Fruit fly (Drosophila melanogaster) whole organism, embryonic: ENCODE measurements around the gene pkaap.

Experiments used
- Abd-B ChIP-seq: fragments of 200-800 bp; sonication (Bioruptor generic); optimal IDR thresholded peaks from 2 replicates; lab custom pipeline; 2018; ENCODE audit warnings: missing biosample characterization, mild to moderate bottlenecking, missing genetic modification characterization, moderate library complexity
- Antp ChIP-seq: fragments of 200-800 bp; sonication (Bioruptor generic); optimal IDR thresholded peaks from 3 replicates; lab custom pipeline; 2016; ENCODE audit warnings: missing biosample characterization, missing genetic modification characterization
- Asciz ChIP-seq: fragments of 200-800 bp; sonication (Bioruptor generic); optimal IDR thresholded peaks from 2 replicates; lab custom pipeline; 2017; ENCODE audit warnings: missing biosample characterization, mild to moderate bottlenecking, missing genetic modification characterization, missing genetic modification reagents
- CG10462 ChIP-seq: fragments of 200-800 bp; sonication (Bioruptor generic); optimal IDR thresholded peaks from 2 replicates; lab custom pipeline; 2016; ENCODE audit warnings: missing biosample characterization, missing genetic modification characterization
- CG10565 ChIP-seq: fragments of 200-800 bp; sonication (Bioruptor generic); optimal IDR thresholded peaks from 3 replicates; lab custom pipeline; 2016; ENCODE audit warnings: missing biosample characterization, mild to moderate bottlenecking, missing genetic modification characterization
- CG10959 ChIP-seq: fragments of 200-800 bp; sonication (Bioruptor generic); IDR thresholded peaks from 2 replicates; pipeline ENCODE4 v1.3.6; 2022; ENCODE audit warnings: missing biosample characterization, missing genetic modification characterization
- CG12744 ChIP-seq: fragments of 200-800 bp; sonication (Bioruptor generic); optimal IDR thresholded peaks from 2 replicates; lab custom pipeline; 2016; ENCODE audit warnings: missing biosample characterization, missing genetic modification characterization
- CG13123 ChIP-seq: fragments of 200-800 bp; sonication (Bioruptor generic); optimal IDR thresholded peaks from 2 replicates; lab custom pipeline; 2016; ENCODE audit warnings: missing biosample characterization, missing genetic modification characterization
- CG15601 ChIP-seq: fragments of 200-800 bp; sonication (Bioruptor generic); optimal IDR thresholded peaks from 3 replicates; lab custom pipeline; 2019; ENCODE audit warnings: missing biosample characterization, mild to moderate bottlenecking, missing genetic modification characterization, moderate library complexity
- CG18599 ChIP-seq: fragments of 200-800 bp; sonication (Bioruptor generic); optimal IDR thresholded peaks from 3 replicates; lab custom pipeline; 2017; ENCODE audit warnings: missing biosample characterization, missing genetic modification characterization, mild to moderate bottlenecking, moderate library complexity, missing genetic modification reagents
- CG2875 ChIP-seq: fragments of 200-800 bp; sonication (Bioruptor generic); optimal IDR thresholded peaks from 2 replicates; lab custom pipeline; 2017; ENCODE audit warnings: missing biosample characterization, mild to moderate bottlenecking, missing genetic modification characterization, missing genetic modification reagents
- CG32767 ChIP-seq: fragments of 200-800 bp; sonication (Bioruptor generic); IDR thresholded peaks from 2 replicates; pipeline ENCODE4 v1.3.6; 2022; ENCODE audit warnings: missing biosample characterization, missing genetic modification characterization
- CG33557 ChIP-seq: fragments of 200-800 bp; sonication (Bioruptor generic); optimal IDR thresholded peaks from 2 replicates; lab custom pipeline; 2019; ENCODE audit warnings: missing biosample characterization, mild to moderate bottlenecking, missing genetic modification characterization, moderate library complexity
- CG4328 ChIP-seq: fragments of 200-800 bp; sonication (Bioruptor generic); optimal IDR thresholded peaks from 3 replicates; lab custom pipeline; 2017; ENCODE audit warnings: missing biosample characterization, missing genetic modification reagents, missing genetic modification characterization
- CG43689 ChIP-seq: fragments of 200-800 bp; sonication (Bioruptor generic); IDR thresholded peaks from 2 replicates; pipeline ENCODE4 v1.3.6; 2022; ENCODE audit warnings: missing biosample characterization, missing genetic modification characterization
- CG7271 ChIP-seq: fragments of 200-800 bp; sonication (Bioruptor generic); optimal IDR thresholded peaks from 2 replicates; lab custom pipeline; 2018; ENCODE audit warnings: missing biosample characterization, mild to moderate bottlenecking, missing genetic modification characterization, moderate library complexity
- CG8765 ChIP-seq: fragments of 200-800 bp; sonication (Bioruptor generic); IDR thresholded peaks from 2 replicates; pipeline ENCODE4 v1.3.6; 2022; ENCODE audit warnings: missing biosample characterization, missing genetic modification characterization
- CG9932 ChIP-seq: fragments of 200-800 bp; sonication (Bioruptor generic); IDR thresholded peaks from 2 replicates; pipeline ENCODE4 v1.3.6; 2022; ENCODE audit warnings: missing biosample characterization, missing genetic modification characterization
- Chrac-16 ChIP-seq: fragments of 200-800 bp; sonication (Bioruptor generic); optimal IDR thresholded peaks from 3 replicates; lab custom pipeline; 2016; ENCODE audit warnings: missing biosample characterization, missing genetic modification characterization
- CkIIα-i1 ChIP-seq: fragments of 200-800 bp; sonication (Bioruptor generic); IDR thresholded peaks from 2 replicates; pipeline ENCODE4 v1.3.6; 2022; ENCODE audit warnings: missing biosample characterization, missing genetic modification characterization
- Dp ChIP-seq: fragments of 200-800 bp; sonication (Bioruptor generic); optimal IDR thresholded peaks from 2 replicates; lab custom pipeline; 2018; ENCODE audit warnings: missing biosample characterization, mild to moderate bottlenecking, missing genetic modification characterization, moderate library complexity
- E2f1 ChIP-seq: fragments of 200-800 bp; sonication (Bioruptor generic); IDR thresholded peaks from 2 replicates; pipeline ENCODE4 v1.3.6; 2022; ENCODE audit warnings: missing biosample characterization, missing genetic modification characterization
- Ets97D ChIP-seq: fragments of 200-800 bp; sonication (Bioruptor generic); optimal IDR thresholded peaks from 3 replicates; lab custom pipeline; 2016; ENCODE audit warnings: missing biosample characterization, missing genetic modification characterization
- H15 ChIP-seq: fragments of 200-800 bp; sonication (Bioruptor generic); IDR thresholded peaks from 3 replicates; pipeline ENCODE4 v1.3.6; 2022; ENCODE audit warnings: missing biosample characterization, missing genetic modification characterization
- MBD-R2 ChIP-seq: fragments of 200-800 bp; sonication (Bioruptor generic); IDR thresholded peaks from 2 replicates; pipeline ENCODE4 v1.3.6; 2022; ENCODE audit warnings: missing biosample characterization, missing genetic modification characterization
- NC2α ChIP-seq: fragments of 200-800 bp; sonication (Bioruptor generic); optimal IDR thresholded peaks from 2 replicates; lab custom pipeline; 2016; ENCODE audit warnings: missing biosample characterization, missing genetic modification characterization
- Neu2 ChIP-seq: fragments of 200-800 bp; sonication (Bioruptor generic); optimal IDR thresholded peaks from 3 replicates; lab custom pipeline; 2016; ENCODE audit warnings: missing biosample characterization, missing genetic modification characterization, borderline replicate concordance
- Nf-YA ChIP-seq: fragments of 200-800 bp; sonication (Bioruptor generic); IDR thresholded peaks from 2 replicates; pipeline ENCODE4 v1.3.6; 2022; ENCODE audit warnings: missing biosample characterization, missing genetic modification characterization
- Nf-YB ChIP-seq: fragments of 200-800 bp; sonication (Bioruptor generic); optimal IDR thresholded peaks from 3 replicates; lab custom pipeline; 2019; ENCODE audit warnings: missing biosample characterization, mild to moderate bottlenecking, missing genetic modification characterization, moderate library complexity
- Oaz ChIP-seq: fragments of 200-800 bp; sonication (Bioruptor generic); IDR thresholded peaks from 2 replicates; pipeline ENCODE4 v1.3.6; 2022; ENCODE audit warnings: missing biosample characterization, missing genetic modification characterization
- Opbp ChIP-seq: fragments of 200-800 bp; sonication (Bioruptor generic); IDR thresholded peaks from 3 replicates; pipeline ENCODE4 v1.3.6; 2022; ENCODE audit warnings: missing biosample characterization, missing genetic modification characterization; ENCODE audit not compliant: partially characterized antibody
- Sin3A ChIP-seq: fragments of >200 bp; optimal IDR thresholded peaks from 2 replicates; lab custom pipeline; 2018
- Sox102F ChIP-seq: fragments of 200-800 bp; sonication (Bioruptor generic); optimal IDR thresholded peaks from 2 replicates; lab custom pipeline; 2018; ENCODE audit warnings: missing biosample characterization, mild to moderate bottlenecking, missing genetic modification characterization, moderate library complexity
- Vsx1 ChIP-seq: fragments of 200-800 bp; sonication (Bioruptor generic); optimal IDR thresholded peaks from 2 replicates; lab custom pipeline; 2017; ENCODE audit warnings: missing biosample characterization, mild to moderate bottlenecking, missing genetic modification characterization, missing genetic modification reagents
- Xbp1 ChIP-seq: fragments of 200-800 bp; sonication (Bioruptor generic); optimal IDR thresholded peaks from 3 replicates; lab custom pipeline; 2016; ENCODE audit warnings: missing biosample characterization, mild to moderate bottlenecking, missing genetic modification characterization
- ash1 ChIP-seq: fragments of 200-800 bp; sonication (Bioruptor generic); optimal IDR thresholded peaks from 2 replicates; lab custom pipeline; 2018; ENCODE audit warnings: missing biosample characterization, mild to moderate bottlenecking, missing genetic modification characterization
- croc ChIP-seq: fragments of 200-800 bp; sonication (Bioruptor generic); conservative IDR thresholded peaks from 3 replicates; pipeline ENCODE4 v1.3.6; 2022; ENCODE audit warnings: missing biosample characterization, missing genetic modification characterization
- dimm ChIP-seq: fragments of 200-800 bp; sonication (Bioruptor generic); IDR thresholded peaks from 2 replicates; pipeline ENCODE4 v1.3.6; 2022; ENCODE audit warnings: missing biosample characterization, missing genetic modification characterization
- en ChIP-seq: fragments of 200-800 bp; sonication (Bioruptor generic); optimal IDR thresholded peaks from 2 replicates; lab custom pipeline; 2016; ENCODE audit warnings: missing biosample characterization, missing genetic modification characterization
- ewg ChIP-seq: fragments of 200-800 bp; sonication (Bioruptor generic); optimal IDR thresholded peaks from 3 replicates; lab custom pipeline; 2017; ENCODE audit warnings: mild to moderate bottlenecking, missing biosample characterization, missing genetic modification reagents, missing genetic modification characterization
- gsb ChIP-seq: fragments of 200-800 bp; sonication (Bioruptor generic); IDR thresholded peaks from 2 replicates; pipeline ENCODE4 v1.3.6; 2022; ENCODE audit warnings: missing biosample characterization, missing genetic modification characterization
- gsb-n ChIP-seq: fragments of 200-800 bp; sonication (Bioruptor generic); optimal IDR thresholded peaks from 3 replicates; lab custom pipeline; 2018; ENCODE audit warnings: missing biosample characterization, mild to moderate bottlenecking, missing genetic modification characterization
- nerfin-2 ChIP-seq: fragments of 200-800 bp; sonication (Bioruptor generic); IDR thresholded peaks from 2 replicates; pipeline ENCODE4 v1.3.6; 2022; ENCODE audit warnings: missing biosample characterization, missing genetic modification characterization; ENCODE audit not compliant: partially characterized antibody
- peb ChIP-seq: fragments of 200-800 bp; sonication (Bioruptor generic); IDR thresholded peaks from 2 replicates; pipeline ENCODE4 v1.3.6; 2022; ENCODE audit warnings: missing biosample characterization, missing genetic modification characterization
- repo ChIP-seq: fragments of 200-800 bp; sonication (Bioruptor generic); optimal IDR thresholded peaks from 2 replicates; lab custom pipeline; 2016; ENCODE audit warnings: missing biosample characterization, missing genetic modification characterization
- sd ChIP-seq: fragments of 200-800 bp; sonication (Bioruptor generic); optimal IDR thresholded peaks from 3 replicates; lab custom pipeline; 2018; ENCODE audit warnings: missing biosample characterization, mild to moderate bottlenecking, missing genetic modification characterization, moderate library complexity
- tgo ChIP-seq: fragments of 200-800 bp; sonication (Bioruptor generic); IDR thresholded peaks from 3 replicates; pipeline ENCODE4 v1.3.6; 2022; ENCODE audit warnings: missing biosample characterization, missing genetic modification characterization
- tll ChIP-seq, 2 experiments: fragments of 200-800 bp in 1 of 2; fragments of >200 bp in 1 of 2; sonication (Bioruptor generic) in 1 of 2; optimal IDR thresholded peaks; 2 replicates each; lab custom pipeline; 2017 to 2019; ENCODE audit warnings: missing biosample characterization in 2 of 2, missing genetic modification characterization in 2 of 2, mild to moderate bottlenecking in 1 of 2, moderate library complexity in 1 of 2

Gene pkaap

DNA sequence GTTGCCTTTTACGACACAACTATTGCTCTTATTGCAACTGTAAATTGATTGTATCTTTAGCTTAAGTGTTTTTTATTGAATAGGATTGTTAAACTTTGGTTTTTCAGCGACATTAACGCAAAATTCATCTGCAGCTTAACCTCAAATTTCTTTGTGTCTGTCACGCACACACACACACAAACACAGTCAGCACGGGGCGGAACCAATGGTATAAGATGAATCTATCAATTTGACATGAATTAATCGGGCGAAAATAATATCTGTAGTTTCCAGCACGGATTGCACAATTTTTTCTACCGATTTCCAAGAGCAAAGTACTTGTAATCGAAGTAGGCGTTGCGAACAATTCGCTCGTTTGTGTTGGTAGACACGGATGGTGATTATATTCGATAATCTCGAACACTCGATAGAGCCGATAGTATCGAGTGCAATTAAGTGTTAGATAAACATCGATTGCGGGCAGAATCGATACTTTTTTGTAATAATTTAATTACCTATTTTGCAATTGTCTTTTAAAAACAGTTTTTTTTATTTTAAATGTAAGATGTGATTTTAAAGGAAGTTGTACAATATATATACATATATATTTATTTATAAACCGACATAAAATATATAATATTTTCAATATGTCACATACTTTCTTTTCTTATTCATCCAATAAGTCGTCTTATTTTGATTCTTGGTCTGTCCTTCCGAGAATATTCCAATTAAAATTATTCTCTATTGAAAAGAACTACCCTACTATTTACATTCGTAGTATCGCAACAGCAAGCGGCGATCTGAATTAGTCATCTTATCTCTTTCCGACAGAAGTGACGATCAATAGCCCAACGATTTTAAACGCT, 30.6 kb upstream of the pkaap start, which contains the start of the genes PRL-1 and EndoGI (continued):
- TF ChIP-seq CG33557 (GFP tag; lab: Kevin White, UChicago) (peak; percentile 49), Nf-YB (peak; percentile 68), Nf-YA (GFP tag; lab: Robert Waterston, UW) (peak; percentile 18), ewg (GFP tag; lab: Kevin White, UChicago) (peak; percentile 33), tll (GFP tag; optimal IDR thresholded peaks at IDR 0.05; lab: Kevin White, UChicago) (no peak), CkIIα-i1 (GFP tag; lab: Robert Waterston, UW) (no peak), nerfin-2 (GFP tag; lab: Robert Waterston, UW) (peak; percentile 100), gsb (GFP tag; lab: Robert Waterston, UW) (no peak; the same call in 1 of the 2 replicates), en (GFP tag; lab: Kevin White, UChicago) (no peak), dimm (GFP tag; lab: Robert Waterston, UW) (no peak), CG10959 (GFP tag; lab: Robert Waterston, UW) (no peak), Sox102F (GFP tag; lab: Kevin White, UChicago) (no peak), Neu2 (GFP tag; lab: Kevin White, UChicago) (no peak), Xbp1 (GFP tag; lab: Kevin White, UChicago) (peak; percentile 46), CG9932 (peak; percentile 80; the same call in 1 of the 2 replicates), CG13123 (GFP tag; lab: Kevin White, UChicago) (peak; percentile 32), gsb-n (tag; lab: Kevin White, UChicago) (peak; percentile 72), CG2875 (GFP tag; lab: Kevin White, UChicago) (peak; percentile 47), peb (GFP tag; lab: Robert Waterston, UW) (peak; percentile 26; the same call in 1 of the 2 replicates), Antp (no peak), CG8765 (GFP tag; lab: Robert Waterston, UW) (peak; percentile 43; the same call in 1 of the 2 replicates), Sin3A (lab: Kevin White, UChicago) (peak; percentile 20), CG10462 (GFP tag; lab: Kevin White, UChicago) (peak; percentile 19), Dp (peak; percentile 48), CG32767 (GFP tag; lab: Robert Waterston, UW) (peak; percentile 69; the same call in 1 of the 2 replicates), H15 (GFP tag; lab: Robert Waterston, UW) (no peak), CG18599 (peak; percentile 79), CG15601 (tag; lab: Kevin White, UChicago) (peak; percentile 76), CG10565 (GFP tag; lab: Kevin White, UChicago) (no peak), NC2α (GFP tag; lab: Kevin White, UChicago) (no peak), tgo (GFP tag; lab: Robert Waterston, UW) (peak; percentile 74), Vsx1 (GFP tag; lab: Kevin White, UChicago) (peak; percentile 65), sd (tag; lab: Kevin White, UChicago) (peak; percentile 48), croc (GFP tag; lab: Robert Waterston, UW) (no peak), CG4328 (GFP tag; lab: Kevin White, UChicago) (peak; percentile 71), E2f1 (GFP tag; lab: Robert Waterston, UW) (no peak; the same call in 1 of the 2 replicates), MBD-R2 (GFP tag; lab: Robert Waterston, UW) (peak; percentile 36; the same call in 1 of the 2 replicates), Oaz (GFP tag; lab: Robert Waterston, UW) (no peak), Abd-B (GFP tag; lab: Kevin White, UChicago) (no peak), Ets97D (GFP tag; lab: Kevin White, UChicago) (peak; percentile 62), ash1 (GFP tag; lab: Kevin White, UChicago) (no peak), CG7271 (tag; lab: Kevin White, UChicago) (no peak), Asciz (no peak), Opbp (GFP tag; lab: Robert Waterston, UW) (peak; percentile 99), CG43689 (GFP tag; lab: Robert Waterston, UW) (no peak), repo (GFP tag; lab: Kevin White, UChicago) (peak; percentile 10), Chrac-16 (peak; percentile 49), CG12744 (peak; percentile 12)
